Fruit fly (Drosophila melanogaster) whole organism, embryonic: ENCODE results near the gene CG5521.
A peak's percentile ranks its signal among the peaks of the same experiment; 100 is the strongest.

Source experiments
- Atf6 ChIP-seq: fragments of 200-800 bp; sonication (Bioruptor generic); IDR thresholded peaks from 2 replicates; pipeline ENCODE4 v1.3.6; 2022; ENCODE audit warnings: missing biosample characterization, missing genetic modification characterization
- CG10654 ChIP-seq: fragments of 200-800 bp; sonication (Bioruptor generic); optimal IDR thresholded peaks from 2 replicates; lab custom pipeline; 2016; ENCODE audit warnings: missing biosample characterization, missing genetic modification characterization
- CG11456 ChIP-seq: fragments of 200-800 bp; sonication (Bioruptor generic); IDR thresholded peaks from 3 replicates; pipeline ENCODE4 v1.3.6; 2022; ENCODE audit warnings: missing biosample characterization, missing genetic modification characterization
- CG11695 ChIP-seq: fragments of 200-800 bp; sonication (Bioruptor generic); IDR thresholded peaks from 3 replicates; pipeline ENCODE4 v1.3.6; 2022; ENCODE audit warnings: missing biosample characterization, missing genetic modification characterization
- CG12071 ChIP-seq: fragments of 200-800 bp; sonication (Bioruptor generic); optimal IDR thresholded peaks from 3 replicates; lab custom pipeline; 2018; ENCODE audit warnings: missing biosample characterization, mild to moderate bottlenecking, missing genetic modification characterization
- CG12744 ChIP-seq: fragments of 200-800 bp; sonication (Bioruptor generic); optimal IDR thresholded peaks from 2 replicates; lab custom pipeline; 2016; ENCODE audit warnings: missing biosample characterization, missing genetic modification characterization
- CG13894 ChIP-seq: fragments of 200-800 bp; sonication (Bioruptor generic); optimal IDR thresholded peaks from 3 replicates; lab custom pipeline; 2018; ENCODE audit warnings: missing biosample characterization, mild to moderate bottlenecking, missing genetic modification characterization, moderate library complexity
- CG15514 ChIP-seq: fragments of 200-800 bp; sonication (Bioruptor generic); optimal IDR thresholded peaks from 3 replicates; lab custom pipeline; 2017; ENCODE audit warnings: missing biosample characterization, missing genetic modification characterization, mild to moderate bottlenecking, moderate library complexity, missing genetic modification reagents
- CG1603 ChIP-seq: fragments of 200-800 bp; sonication (Bioruptor generic); optimal IDR thresholded peaks from 2 replicates; lab custom pipeline; 2019; ENCODE audit warnings: missing biosample characterization, mild to moderate bottlenecking, missing genetic modification characterization, moderate library complexity
- CG16815 ChIP-seq: fragments of 200-800 bp; sonication (Bioruptor generic); optimal IDR thresholded peaks from 3 replicates; lab custom pipeline; 2017; ENCODE audit warnings: missing biosample characterization, mild to moderate bottlenecking, missing genetic modification characterization
- CG18476 ChIP-seq: fragments of 200-800 bp; sonication (Bioruptor generic); optimal IDR thresholded peaks from 2 replicates; lab custom pipeline; 2016; ENCODE audit warnings: missing biosample characterization, mild to moderate bottlenecking, missing genetic modification characterization
- CG32767 ChIP-seq: fragments of 200-800 bp; sonication (Bioruptor generic); IDR thresholded peaks from 2 replicates; pipeline ENCODE4 v1.3.6; 2022; ENCODE audit warnings: missing biosample characterization, missing genetic modification characterization
- CG3838 ChIP-seq: fragments of 200-800 bp; sonication (Bioruptor generic); optimal IDR thresholded peaks from 3 replicates; lab custom pipeline; 2016; ENCODE audit warnings: missing biosample characterization, missing genetic modification characterization
- CG4617 ChIP-seq: fragments of 200-800 bp; sonication (Bioruptor generic); optimal IDR thresholded peaks from 3 replicates; lab custom pipeline; 2016; ENCODE audit warnings: missing biosample characterization, missing genetic modification characterization, borderline replicate concordance
- CG4707 ChIP-seq: fragments of 200-800 bp; sonication (Bioruptor generic); optimal IDR thresholded peaks from 2 replicates; lab custom pipeline; 2018; ENCODE audit warnings: missing biosample characterization, mild to moderate bottlenecking, missing genetic modification characterization, moderate library complexity
- CG4730 ChIP-seq: fragments of 200-800 bp; sonication (Bioruptor generic); IDR thresholded peaks from 2 replicates; pipeline ENCODE4 v1.3.6; 2022; ENCODE audit warnings: missing biosample characterization, missing genetic modification characterization
- CG6683 ChIP-seq: fragments of 200-800 bp; sonication (Bioruptor generic); optimal IDR thresholded peaks from 2 replicates; lab custom pipeline; 2017; ENCODE audit warnings: missing biosample characterization, mild to moderate bottlenecking, missing genetic modification characterization, missing genetic modification reagents
- CG8924 ChIP-seq: fragments of 200-800 bp; optimal IDR thresholded peaks from 3 replicates; lab custom pipeline; 2019; ENCODE audit warnings: missing biosample characterization, mild to moderate bottlenecking, missing genetic modification characterization, moderate library complexity
- CG9932 ChIP-seq: fragments of 200-800 bp; sonication (Bioruptor generic); IDR thresholded peaks from 2 replicates; pipeline ENCODE4 v1.3.6; 2022; ENCODE audit warnings: missing biosample characterization, missing genetic modification characterization
- Doc2 ChIP-seq: fragments of 200-800 bp; sonication (Bioruptor generic); IDR thresholded peaks from 2 replicates; pipeline ENCODE4 v1.3.6; 2022; ENCODE audit warnings: missing biosample characterization, missing genetic modification characterization
- Doc3 ChIP-seq: fragments of 200-800 bp; sonication (Bioruptor generic); IDR thresholded peaks from 3 replicates; pipeline ENCODE4 v1.3.6; 2022; ENCODE audit warnings: missing biosample characterization, missing genetic modification characterization; ENCODE audit not compliant: partially characterized antibody
- E2f2 ChIP-seq: fragments of 200-800 bp; sonication (Bioruptor generic); IDR thresholded peaks from 2 replicates; pipeline ENCODE4 v1.3.6; 2022; ENCODE audit warnings: missing biosample characterization, missing genetic modification characterization
- HLH3B ChIP-seq: fragments of 200-800 bp; sonication (Bioruptor generic); IDR thresholded peaks from 2 replicates; pipeline ENCODE4 v1.3.6; 2022; ENCODE audit warnings: missing biosample characterization, missing genetic modification characterization
- HmgD ChIP-seq: fragments of 200-800 bp; sonication (Bioruptor generic); optimal IDR thresholded peaks from 3 replicates; lab custom pipeline; 2016; ENCODE audit warnings: missing biosample characterization, missing genetic modification characterization
- HmgZ ChIP-seq: fragments of 200-800 bp; sonication (Bioruptor generic); optimal IDR thresholded peaks from 2 replicates; lab custom pipeline; 2018; ENCODE audit warnings: missing biosample characterization, mild to moderate bottlenecking, missing genetic modification characterization
- Hmx ChIP-seq: fragments of 200-800 bp; sonication (Bioruptor generic); optimal IDR thresholded peaks from 2 replicates; lab custom pipeline; 2016; ENCODE audit warnings: missing biosample characterization, missing genetic modification characterization
- Hr51 ChIP-seq, 2 experiments: fragments of 200-800 bp; sonication (Bioruptor generic); optimal IDR thresholded peaks; 2 replicates in 1 of 2; 3 replicates in 1 of 2; lab custom pipeline; 2016 to 2018; ENCODE audit warnings: missing biosample characterization in 2 of 2, missing genetic modification characterization in 2 of 2, mild to moderate bottlenecking in 1 of 2, moderate library complexity in 1 of 2
- Kr ChIP-seq: fragments of 200-800 bp; sonication (Bioruptor generic); optimal IDR thresholded peaks from 2 replicates; lab custom pipeline; 2017; ENCODE audit warnings: missing biosample characterization, mild to moderate bottlenecking, missing genetic modification characterization
- Med ChIP-seq: fragments of 200-800 bp; sonication (Bioruptor generic); peaks from one replicate; lab custom pipeline; 2016; ENCODE audit warnings: missing biosample characterization, missing genetic modification characterization, mild to moderate bottlenecking, inconsistent platforms, moderate library complexity
- Ptx1 ChIP-seq: fragments of 200-800 bp; sonication (Bioruptor generic); IDR thresholded peaks from 2 replicates; pipeline ENCODE4 v1.3.6; 2022; ENCODE audit warnings: missing biosample characterization, missing genetic modification characterization
- Usf ChIP-seq: fragments of 200-800 bp; sonication (Bioruptor generic); optimal IDR thresholded peaks from 2 replicates; lab custom pipeline; 2017; ENCODE audit warnings: missing genotype, missing biosample characterization, missing genetic modification characterization
- ac ChIP-seq: fragments of 200-800 bp; sonication (Bioruptor generic); optimal IDR thresholded peaks from 3 replicates; lab custom pipeline; 2017; ENCODE audit warnings: missing biosample characterization, mild to moderate bottlenecking, missing genetic modification characterization
- ato ChIP-seq: fragments of 200-800 bp; sonication (Bioruptor generic); IDR thresholded peaks from 2 replicates; pipeline ENCODE4 v1.3.6; 2022; ENCODE audit warnings: missing biosample characterization, missing genetic modification characterization; ENCODE audit not compliant: partially characterized antibody
- az2 ChIP-seq: fragments of 200-800 bp; sonication (Bioruptor generic); optimal IDR thresholded peaks from 3 replicates; lab custom pipeline; 2016; ENCODE audit warnings: missing biosample characterization, missing genetic modification characterization
- bcd ChIP-seq: fragments of 200-800 bp; sonication (Bioruptor generic); optimal IDR thresholded peaks from 2 replicates; lab custom pipeline; 2017; ENCODE audit warnings: missing biosample characterization, mild to moderate bottlenecking, missing genetic modification characterization
- croc ChIP-seq: fragments of 200-800 bp; sonication (Bioruptor generic); conservative IDR thresholded peaks from 3 replicates; pipeline ENCODE4 v1.3.6; 2022; ENCODE audit warnings: missing biosample characterization, missing genetic modification characterization
- dm ChIP-seq: fragments of 200-800 bp; sonication (Bioruptor generic); optimal IDR thresholded peaks from 3 replicates; lab custom pipeline; 2016; ENCODE audit warnings: missing biosample characterization, missing genetic modification characterization
- dmrt99B ChIP-seq: fragments of 200-800 bp; sonication (Bioruptor generic); optimal IDR thresholded peaks from 2 replicates; lab custom pipeline; 2018; ENCODE audit warnings: missing biosample characterization, mild to moderate bottlenecking, missing genetic modification characterization, moderate library complexity
- grn ChIP-seq: fragments of 200-800 bp; sonication (Bioruptor generic); optimal IDR thresholded peaks from 3 replicates; lab custom pipeline; 2017; ENCODE audit warnings: missing biosample characterization, missing genetic modification characterization
- pros ChIP-seq: fragments of 200-800 bp; sonication (Bioruptor generic); optimal IDR thresholded peaks from 3 replicates; lab custom pipeline; 2019; ENCODE audit warnings: missing biosample characterization, mild to moderate bottlenecking, missing genetic modification characterization, moderate library complexity
- ranshi ChIP-seq: fragments of 200-800 bp; sonication (Bioruptor generic); IDR thresholded peaks from 2 replicates; pipeline ENCODE4 v1.3.6; 2022; ENCODE audit warnings: missing biosample characterization, missing genetic modification characterization
- scrt ChIP-seq: fragments of 200-800 bp; sonication (Bioruptor generic); optimal IDR thresholded peaks from 2 replicates; lab custom pipeline; 2018; ENCODE audit warnings: missing biosample characterization, mild to moderate bottlenecking, missing genetic modification characterization, moderate library complexity
- sd ChIP-seq: fragments of 200-800 bp; sonication (Bioruptor generic); optimal IDR thresholded peaks from 3 replicates; lab custom pipeline; 2018; ENCODE audit warnings: missing biosample characterization, mild to moderate bottlenecking, missing genetic modification characterization, moderate library complexity
- sisA ChIP-seq: fragments of 200-800 bp; sonication (Bioruptor generic); IDR thresholded peaks from 2 replicates; pipeline ENCODE4 v1.3.6; 2022; ENCODE audit warnings: missing biosample characterization, missing genetic modification characterization
- stwl ChIP-seq: fragments of 200-800 bp; sonication (Bioruptor generic); optimal IDR thresholded peaks from 3 replicates; lab custom pipeline; 2018; ENCODE audit warnings: missing biosample characterization, mild to moderate bottlenecking, missing genetic modification characterization, moderate library complexity
- sug ChIP-seq: fragments of 200-800 bp; optimal IDR thresholded peaks from 2 replicates; lab custom pipeline; 2019; ENCODE audit warnings: missing biosample characterization, mild to moderate bottlenecking, missing genetic modification characterization, moderate library complexity
- tgo ChIP-seq: fragments of 200-800 bp; sonication (Bioruptor generic); IDR thresholded peaks from 3 replicates; pipeline ENCODE4 v1.3.6; 2022; ENCODE audit warnings: missing biosample characterization, missing genetic modification characterization
- vnd ChIP-seq: fragments of 200-800 bp; sonication (Bioruptor generic); IDR thresholded peaks from 3 replicates; pipeline ENCODE4 v1.3.6; 2022; ENCODE audit warnings: missing biosample characterization, missing genetic modification characterization; ENCODE audit not compliant: partially characterized antibody
- zen ChIP-seq: fragments of 200-800 bp; sonication (Bioruptor generic); optimal IDR thresholded peaks from 3 replicates; lab custom pipeline; 2018; ENCODE audit warnings: missing biosample characterization, mild to moderate bottlenecking, missing genetic modification characterization, moderate library complexity

CG5521 gene

DNA sequence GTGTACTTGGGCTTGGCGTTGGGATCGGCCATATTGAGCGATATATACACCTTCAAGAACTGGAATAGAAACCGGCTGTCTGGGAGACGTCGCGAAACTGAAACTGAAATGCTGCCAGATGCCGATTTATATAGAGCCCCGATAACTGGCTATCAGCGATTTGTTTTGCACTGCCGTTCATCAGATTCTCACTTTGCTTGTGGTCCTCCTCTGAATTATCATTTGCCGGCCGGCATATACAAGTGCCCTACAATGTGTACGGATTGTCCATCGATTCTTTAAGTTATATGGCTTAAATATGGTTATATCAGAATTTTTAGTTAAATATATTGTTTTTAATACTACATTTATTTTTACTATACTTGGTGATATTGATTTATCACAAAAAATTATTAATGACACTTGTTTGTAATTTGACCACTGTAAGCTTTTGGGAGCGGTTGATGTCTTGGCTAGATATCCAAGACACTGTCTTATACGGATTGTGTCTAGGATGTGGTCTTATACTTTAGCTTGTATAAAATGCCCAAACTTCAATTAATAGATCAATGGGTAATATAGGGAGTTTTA is 21.8 kb downstream of the CG5521 start, which contains the start of gene CG31075 (continued):
- TF ChIP-seq zen: no peak
- peak; percentile 60 for TF ChIP-seq scrt (GFP tag; lab: Kevin White, UChicago)
- no peak for TF ChIP-seq ato (GFP tag; lab: Robert Waterston, UW)
- TF ChIP-seq CG16815 (GFP tag; lab: Kevin White, UChicago): peak; percentile 4
- TF ChIP-seq Atf6 (GFP tag; lab: Robert Waterston, UW): peak; percentile 77
- no peak for TF ChIP-seq Kr (GFP tag; lab: Kevin White, UChicago)
- TF ChIP-seq CG15514 (GFP tag; lab: Kevin White, UChicago): peak; percentile 62
- TF ChIP-seq CG4707 (GFP tag; lab: Kevin White, UChicago): peak; percentile 93
- TF ChIP-seq Doc2 (GFP tag; lab: Robert Waterston, UW): no peak
- TF ChIP-seq CG4730 (GFP tag; lab: Robert Waterston, UW): no peak
- TF ChIP-seq Hmx (GFP tag; lab: Kevin White, UChicago): no peak
- TF ChIP-seq ac: no peak
- peak; percentile 52 for TF ChIP-seq CG18476 (GFP tag; lab: Kevin White, UChicago)
- TF ChIP-seq CG1603 (tag; lab: Kevin White, UChicago): peak; percentile 9
- no peak for TF ChIP-seq Doc3
- peak; percentile 3 for TF ChIP-seq Usf (GFP tag; lab: Kevin White, UChicago)
- TF ChIP-seq CG12071 (GFP tag; lab: Kevin White, UChicago): peak; percentile 31
- peak; percentile 53 for TF ChIP-seq dmrt99B
- TF ChIP-seq tgo (GFP tag; lab: Robert Waterston, UW): peak; percentile 59
- peak; percentile 49; the same call in 1 of the 2 replicates for TF ChIP-seq Ptx1 (GFP tag; lab: Robert Waterston, UW)
- TF ChIP-seq HmgZ (tag; lab: Kevin White, UChicago): peak; percentile 22
- TF ChIP-seq CG8924 (tag; lab: Kevin White, UChicago): peak; percentile 51
- TF ChIP-seq pros (GFP tag; lab: Kevin White, UChicago): no peak
- no peak for TF ChIP-seq CG12744 (GFP tag; lab: Kevin White, UChicago)
- peak; percentile 8 for TF ChIP-seq CG10654 (GFP tag; lab: Kevin White, UChicago)
- TF ChIP-seq HLH3B (GFP tag; lab: Robert Waterston, UW): peak; percentile 67
- TF ChIP-seq ranshi (GFP tag; lab: Robert Waterston, UW): peak; percentile 84
- TF ChIP-seq CG32767 (GFP tag; lab: Robert Waterston, UW): peak; percentile 49; the same call in 1 of the 2 replicates
- peak; percentile 37 for TF ChIP-seq bcd (GFP tag; lab: Kevin White, UChicago)
- TF ChIP-seq Med (GFP tag; lab: Kevin White, UChicago): peak; percentile 84

DNA sequence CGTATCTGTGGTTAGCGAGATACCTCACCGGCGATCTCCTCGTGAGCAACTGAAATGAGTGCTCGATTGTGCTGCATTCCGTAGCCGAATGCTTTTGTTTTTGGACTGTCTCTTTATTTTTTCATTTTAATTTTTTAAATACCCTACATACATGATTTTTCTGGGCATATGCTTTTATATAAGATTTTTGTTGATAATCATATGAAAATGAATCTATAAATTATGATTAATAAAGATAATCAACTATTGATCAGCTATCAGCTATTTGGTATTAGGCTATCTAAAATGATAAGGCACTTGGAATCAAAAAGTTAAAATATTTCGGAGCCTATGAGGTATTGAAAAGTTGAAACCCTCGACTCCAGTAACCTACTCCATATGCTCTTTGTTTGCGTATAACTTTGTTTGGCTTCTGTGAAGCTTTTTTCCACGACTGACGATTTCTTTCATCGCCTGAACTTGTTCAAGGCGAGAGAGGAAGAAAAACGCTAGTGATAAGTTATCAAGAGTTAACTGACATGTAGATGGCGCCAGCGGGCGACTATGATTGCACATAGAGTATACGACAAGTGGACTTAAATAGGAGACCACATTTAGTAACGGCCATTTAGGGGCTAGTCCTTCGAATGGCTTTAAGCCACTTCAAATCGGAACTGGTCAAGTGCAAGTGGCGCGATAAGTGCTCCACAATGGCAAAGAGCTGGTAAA is 23.2 kb downstream of the CG5521 start, which contains the start of gene CG31076:
Gene CG31076 (minus strand): TSS at position 51 of the 708 bp plus-strand sequence.
- TF ChIP-seq vnd (GFP tag; lab: Robert Waterston, UW): no peak
- no peak for TF ChIP-seq CG11456
- TF ChIP-seq HmgD (GFP tag; lab: Kevin White, UChicago): no peak
- no peak for TF ChIP-seq E2f2 (GFP tag; lab: Robert Waterston, UW)
- TF ChIP-seq dm (GFP tag; lab: Kevin White, UChicago): no peak
- peak in 1 of 2 experiments; percentile 63 for TF ChIP-seq Hr51 (GFP tag; optimal IDR thresholded peaks at IDR 0.05; lab: Kevin White, UChicago)
- no peak for TF ChIP-seq croc
- no peak for TF ChIP-seq CG4617 (GFP tag; lab: Kevin White, UChicago)
- no peak for TF ChIP-seq CG13894 (tag; lab: Kevin White, UChicago)
- peak; percentile 26; the same call in 1 of the 2 replicates for TF ChIP-seq sisA (GFP tag; lab: Robert Waterston, UW)
- TF ChIP-seq az2: peak; percentile 6
- TF ChIP-seq sug: no peak
- no peak for TF ChIP-seq stwl (tag; lab: Kevin White, UChicago)
- TF ChIP-seq CG3838 (GFP tag; lab: Kevin White, UChicago): no peak
- TF ChIP-seq sd (tag; lab: Kevin White, UChicago): peak; percentile 77
- 0 out of 3 replicates have a peak, but pooled peaks have one; percentile 35 for TF ChIP-seq CG11695 (GFP tag; lab: Robert Waterston, UW)
- TF ChIP-seq CG6683 (GFP tag; lab: Kevin White, UChicago): no peak
- no peak for TF ChIP-seq CG9932 (GFP tag; lab: Robert Waterston, UW)
- TF ChIP-seq grn (GFP tag; lab: Kevin White, UChicago): no peak
